Worm (Caenorhabditis elegans) whole organism, mixed stage, embryonic: ENCODE measurements around the gene nex-1.

Experiments used
- bed-3 ChIP-seq: fragments of 200-800 bp; sonication (Bioruptor generic); optimal IDR thresholded peaks from 3 replicates; lab custom pipeline; 2018; ENCODE audit warnings: mild to moderate bottlenecking, missing genetic modification characterization, moderate library complexity, missing compliant biosample characterization
- ceh-43 ChIP-seq: fragments of 200-800 bp; sonication (Bioruptor generic); optimal IDR thresholded peaks from 2 replicates; lab custom pipeline; 2018; ENCODE audit warnings: mild to moderate bottlenecking, missing genetic modification characterization, moderate library complexity, missing compliant biosample characterization
- elt-1 ChIP-seq: sonication (generic microtip); optimal IDR thresholded peaks from 2 replicates; lab custom pipeline; 2017; ENCODE audit warnings: missing genetic modification characterization, mild to moderate bottlenecking, missing compliant biosample characterization, antibody characterized with exemption, moderate library complexity, borderline replicate concordance; ENCODE audit not compliant: insufficient read depth
- hlh-1 ChIP-seq: fragments of 150-350 bp; optimal IDR thresholded peaks from 2 replicates; lab custom pipeline; 2014; ENCODE audit warnings: missing biosample characterization, missing genetic modification reagents, missing genetic modification characterization
- lin-13 ChIP-seq: fragments of 150-350 bp; optimal IDR thresholded peaks from 2 replicates; lab custom pipeline; 2014; ENCODE audit warnings: missing biosample characterization, missing genetic modification characterization
- nhr-12 ChIP-seq: fragments of 150-350 bp; optimal IDR thresholded peaks from 2 replicates; lab custom pipeline; 2014; ENCODE audit warnings: missing biosample characterization, missing genetic modification characterization
- nhr-28 ChIP-seq: fragments of 150-350 bp; optimal IDR thresholded peaks from 2 replicates; lab custom pipeline; 2014; ENCODE audit warnings: missing biosample characterization, missing genetic modification characterization
- pha-4 ChIP-seq: fragments of 150-350 bp; optimal IDR thresholded peaks from 2 replicates; lab custom pipeline; 2018; ENCODE audit warnings: missing biosample characterization, missing genetic modification reagents, missing genetic modification characterization
- snpc-4 ChIP-seq: fragments of 150-350 bp; optimal IDR thresholded peaks from 2 replicates; lab custom pipeline; 2014; ENCODE audit warnings: missing biosample characterization, missing genetic modification characterization
- unc-39 ChIP-seq: fragments of 150-350 bp; optimal IDR thresholded peaks from 2 replicates; lab custom pipeline; 2014; ENCODE audit warnings: missing biosample characterization, missing genetic modification characterization
- unc-62 ChIP-seq: fragments of 150-350 bp; optimal IDR thresholded peaks from 2 replicates; lab custom pipeline; 2014; ENCODE audit warnings: missing biosample characterization, missing genetic modification reagents, missing genetic modification characterization
- zip-8 ChIP-seq: fragments of 150-350 bp; optimal IDR thresholded peaks from 2 replicates; lab custom pipeline; 2014; ENCODE audit warnings: missing biosample characterization, missing genetic modification characterization

DNA sequence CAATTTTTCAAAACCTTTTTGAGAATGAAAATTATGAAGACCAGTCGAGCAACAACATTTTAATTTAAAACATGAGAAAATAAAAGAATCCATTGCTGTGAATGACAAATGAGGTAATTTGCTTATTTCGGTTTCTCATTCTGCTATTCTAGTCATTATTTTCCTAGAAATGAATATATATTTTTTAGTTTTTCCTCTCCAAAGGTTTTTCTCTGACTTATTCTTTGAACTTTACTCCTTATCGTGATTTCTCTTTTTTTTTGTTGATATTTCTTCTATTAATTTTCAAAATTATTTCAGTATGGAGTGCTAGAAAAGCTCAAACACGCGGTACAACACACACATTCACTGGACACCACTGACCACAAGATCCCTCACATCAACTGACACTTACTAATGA, 39.8 kb upstream of the nex-1 start, which contains the start of gene pup-2:
- no peak for TF ChIP-seq unc-62
- TF ChIP-seq zip-8 (tag; lab: Kevin White, UChicago): no peak
- no peak for TF ChIP-seq nhr-12 (tag; lab: Kevin White, UChicago)
- no peak for TF ChIP-seq ceh-43 (GFP tag; lab: Kevin White, UChicago)
- TF ChIP-seq snpc-4 (tag; lab: Kevin White, UChicago): no peak
- TF ChIP-seq hlh-1 (tag; lab: Kevin White, UChicago): no peak
- no peak for TF ChIP-seq bed-3
- TF ChIP-seq pha-4: no peak
- no peak for TF ChIP-seq unc-39
- no peak for TF ChIP-seq elt-1 (tag; lab: Kevin White, UChicago)
- TF ChIP-seq nhr-28 (tag; lab: Kevin White, UChicago): no peak
- no peak for TF ChIP-seq lin-13
